Worm (Caenorhabditis elegans) whole organism, L2 larva: ENCODE measurements around the gene R09D1.14.
"Not testable (repeated sequence)": the region's sequence is repeated elsewhere in the genome, so short reads cannot be mapped to it uniquely, and the experiment has no call there.

Source experiments
- C34F6.9 ChIP-seq: fragments of 150-350 bp; optimal IDR thresholded peaks from 2 replicates; lab custom pipeline; 2014; ENCODE audit warnings: missing biosample characterization, missing genetic modification characterization
- F13H6.1 ChIP-seq: sonication (generic microtip); optimal IDR thresholded peaks from 2 replicates; lab custom pipeline; 2016; ENCODE audit warnings: missing genetic modification characterization, missing compliant biosample characterization
- R02D3.7 ChIP-seq: fragments of 150-350 bp; optimal IDR thresholded peaks from 2 replicates; lab custom pipeline; 2014; ENCODE audit warnings: missing biosample characterization, missing genetic modification characterization
- Y55F3AM.14 ChIP-seq: fragments of 200-800 bp; sonication (Bioruptor generic); optimal IDR thresholded peaks from 2 replicates; lab custom pipeline; 2018; ENCODE audit warnings: mild to moderate bottlenecking, missing genetic modification characterization, missing compliant biosample characterization
- ZK546.5 ChIP-seq: sonication (generic microtip); optimal IDR thresholded peaks from 2 replicates; lab custom pipeline; 2017; ENCODE audit warnings: missing biosample characterization, missing genetic modification characterization
- ama-1 ChIP-seq: fragments of 150-350 bp; optimal IDR thresholded peaks from 2 replicates; lab custom pipeline; 2018; ENCODE audit warnings: inconsistent platforms
- ceh-16 ChIP-seq: fragments of 150-350 bp; optimal IDR thresholded peaks from 2 replicates; lab custom pipeline; 2014; ENCODE audit warnings: missing biosample characterization, missing genetic modification characterization
- ceh-82 ChIP-seq: fragments of 150-350 bp; optimal IDR thresholded peaks from 2 replicates; lab custom pipeline; 2014; ENCODE audit warnings: missing biosample characterization, missing genetic modification characterization
- crh-2 ChIP-seq: sonication (generic microtip); optimal IDR thresholded peaks from 2 replicates; lab custom pipeline; 2017; ENCODE audit warnings: missing biosample characterization, missing genetic modification characterization
- dmd-4 ChIP-seq: sonication (generic microtip); optimal IDR thresholded peaks from 2 replicates; lab custom pipeline; 2017; ENCODE audit warnings: missing biosample characterization, missing genetic modification characterization
- elt-1 ChIP-seq: fragments of 150-350 bp; optimal IDR thresholded peaks from 2 replicates; lab custom pipeline; 2014; ENCODE audit warnings: missing biosample characterization, missing genetic modification characterization
- elt-3 ChIP-seq: sonication (generic microtip); optimal IDR thresholded peaks from 2 replicates; lab custom pipeline; 2017; ENCODE audit warnings: missing biosample characterization, missing genetic modification characterization
- fos-1 ChIP-seq: fragments of 150-350 bp; optimal IDR thresholded peaks from 2 replicates; lab custom pipeline; 2014; ENCODE audit warnings: missing biosample characterization, missing genetic modification characterization
- gmeb-1 ChIP-seq: fragments of 150-350 bp; optimal IDR thresholded peaks from 2 replicates; lab custom pipeline; 2014; ENCODE audit warnings: missing biosample characterization, missing genetic modification characterization
- lin-11 ChIP-seq: fragments of 150-350 bp; sonication (generic microtip); optimal IDR thresholded peaks from 2 replicates; lab custom pipeline; 2014; ENCODE audit warnings: missing biosample characterization, missing genetic modification characterization, inconsistent platforms, mixed read lengths
- lin-13 ChIP-seq: fragments of 150-350 bp; optimal IDR thresholded peaks from 2 replicates; lab custom pipeline; 2014; ENCODE audit warnings: missing biosample characterization, missing genetic modification reagents, missing genetic modification characterization
- lsy-2 ChIP-seq, 2 experiments: fragments of 150-350 bp in 1 of 2; sonication (generic microtip) in 1 of 2; optimal IDR thresholded peaks; 2 replicates each; lab custom pipeline; 2014 to 2017; ENCODE audit warnings: missing biosample characterization in 2 of 2, missing genetic modification characterization in 2 of 2
- mdl-1 ChIP-seq, 2 experiments: fragments of 150-350 bp in 1 of 2; sonication (generic microtip) in 1 of 2; optimal IDR thresholded peaks; 2 replicates each; lab custom pipeline; 2017; ENCODE audit warnings: missing biosample characterization in 2 of 2, missing genetic modification characterization in 2 of 2
- nhr-10 ChIP-seq: sonication (generic microtip); optimal IDR thresholded peaks from 2 replicates; lab custom pipeline; 2017; ENCODE audit warnings: missing biosample characterization, missing genetic modification characterization
- nhr-11 ChIP-seq: fragments of 150-350 bp; optimal IDR thresholded peaks from 2 replicates; lab custom pipeline; 2014; ENCODE audit warnings: missing biosample characterization, missing genetic modification characterization
- nhr-12 ChIP-seq: fragments of 150-350 bp; optimal IDR thresholded peaks from 2 replicates; lab custom pipeline; 2014; ENCODE audit warnings: missing biosample characterization, missing genetic modification characterization
- nhr-129 ChIP-seq: fragments of 150-350 bp; optimal IDR thresholded peaks from 2 replicates; lab custom pipeline; 2014; ENCODE audit warnings: missing biosample characterization, missing genetic modification characterization
- nhr-21 ChIP-seq: fragments of 150-350 bp; optimal IDR thresholded peaks from 2 replicates; lab custom pipeline; 2014; ENCODE audit warnings: missing biosample characterization, missing genetic modification characterization
- nhr-23 ChIP-seq: fragments of 150-350 bp; optimal IDR thresholded peaks from 2 replicates; lab custom pipeline; 2014; ENCODE audit warnings: missing biosample characterization, missing genetic modification reagents, missing genetic modification characterization
- nhr-237 ChIP-seq: fragments of 150-350 bp; optimal IDR thresholded peaks from 2 replicates; lab custom pipeline; 2014; ENCODE audit warnings: missing biosample characterization, missing genetic modification characterization
- nhr-25 ChIP-seq: fragments of 150-350 bp; sonication (generic microtip); optimal IDR thresholded peaks from 3 replicates; lab custom pipeline; 2014; ENCODE audit warnings: missing biosample characterization, missing genetic modification characterization
- nhr-6 ChIP-seq: fragments of 150-350 bp; optimal IDR thresholded peaks from 2 replicates; lab custom pipeline; 2014; ENCODE audit warnings: missing biosample characterization, missing genetic modification characterization
- nhr-77 ChIP-seq: fragments of 150-350 bp; optimal IDR thresholded peaks from 2 replicates; lab custom pipeline; 2014; ENCODE audit warnings: missing biosample characterization, missing genetic modification characterization
- skn-1 ChIP-seq: sonication (generic microtip); optimal IDR thresholded peaks from 2 replicates; lab custom pipeline; 2017; ENCODE audit warnings: missing biosample characterization, missing genetic modification characterization
- sma-3 ChIP-seq: sonication (generic microtip); optimal IDR thresholded peaks from 2 replicates; lab custom pipeline; 2016; ENCODE audit warnings: missing genetic modification reagents, missing genetic modification characterization, missing compliant biosample characterization
- sma-9 ChIP-seq, 2 experiments: fragments of 150-350 bp in 1 of 2; sonication (generic microtip) in 1 of 2; optimal IDR thresholded peaks; 2 replicates each; lab custom pipeline; 2014 to 2016; ENCODE audit warnings: missing genetic modification characterization in 2 of 2, mild to moderate bottlenecking in 1 of 2, missing biosample characterization in 1 of 2, missing compliant biosample characterization in 1 of 2, missing genetic modification reagents in 1 of 2, moderate library complexity in 1 of 2
- snpc-4 ChIP-seq: fragments of 150-350 bp; optimal IDR thresholded peaks from 2 replicates; lab custom pipeline; 2014; ENCODE audit warnings: missing biosample characterization, missing genetic modification characterization
- unc-39 ChIP-seq: fragments of 150-350 bp; optimal IDR thresholded peaks from 2 replicates; lab custom pipeline; 2014; ENCODE audit warnings: missing biosample characterization, missing genetic modification characterization
- unc-55 ChIP-seq: fragments of 150-350 bp; sonication (generic microtip); optimal IDR thresholded peaks from 3 replicates; lab custom pipeline; 2014; ENCODE audit warnings: missing biosample characterization, missing genetic modification reagents, missing genetic modification characterization
- unc-62 ChIP-seq: fragments of 150-350 bp; optimal IDR thresholded peaks from 2 replicates; lab custom pipeline; 2014; ENCODE audit warnings: missing biosample characterization, missing genetic modification reagents, missing genetic modification characterization
- ztf-1 ChIP-seq: fragments of 200-800 bp; sonication (Bioruptor generic); conservative IDR thresholded peaks from 2 replicates; pipeline ENCODE4 v1.3.6; 2022; ENCODE audit warnings: missing genetic modification characterization, missing compliant biosample characterization
- ztf-4 ChIP-seq: fragments of 150-350 bp; optimal IDR thresholded peaks from 2 replicates; lab custom pipeline; 2014; ENCODE audit warnings: missing biosample characterization, missing genetic modification characterization

Gene R09D1.14

DNA sequence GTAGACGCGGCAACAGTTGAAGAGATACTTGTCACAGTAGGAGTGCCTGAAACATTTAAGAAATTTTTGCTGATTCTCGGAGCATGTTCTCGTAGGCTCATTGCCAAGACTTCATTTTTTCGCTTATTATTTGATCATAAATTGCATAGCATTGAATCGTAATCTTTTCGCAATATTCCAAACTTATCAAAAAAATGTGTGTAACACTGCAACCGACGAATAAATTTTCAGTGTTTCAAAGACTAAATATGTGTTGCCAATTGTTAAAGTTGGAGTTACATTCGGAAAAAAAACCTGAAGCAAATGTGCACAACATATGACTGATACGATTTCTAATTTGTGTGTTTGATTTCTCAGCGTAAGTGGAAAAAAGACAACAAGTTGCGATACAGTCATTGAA, at the start of gene R09D1.14:
TSS of gene R09D1.14 (minus strand) at position 101 of the 400 bp plus-strand sequence.
- TF ChIP-seq C34F6.9; nhr-129 (tag; lab: Kevin White, UChicago); gmeb-1 (tag; lab: Kevin White, UChicago): not testable (repeated sequence)

DNA sequence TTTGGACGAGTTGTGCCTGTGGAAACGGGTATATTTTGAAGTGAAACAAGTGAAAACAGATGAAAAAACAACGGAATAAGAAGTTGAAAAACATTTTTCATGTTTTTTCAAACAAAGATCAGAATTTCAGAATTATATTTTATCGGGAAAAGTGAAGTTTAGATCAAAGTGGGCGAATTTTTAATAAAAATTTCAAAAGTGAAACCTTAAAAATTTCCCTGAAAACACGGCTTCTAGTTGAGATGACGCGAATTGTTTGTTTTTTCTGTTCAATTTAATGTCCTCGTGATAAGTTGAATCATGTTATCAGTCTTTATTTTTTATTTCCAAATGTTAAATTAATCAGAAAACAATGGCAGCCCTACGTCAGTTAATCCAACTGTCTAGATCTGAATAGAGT, 47.8 kb upstream of the R09D1.14 start, which contains the start of gene gcy-3:
TSS of gene gcy-3 (minus strand) at position 101 of the 400 bp plus-strand sequence.
- TF ChIP-seq nhr-23 (tag; lab: Kevin White, UChicago) (no peak), dmd-4 (tag; lab: Kevin White, UChicago) (no peak), ztf-1 (GFP tag; lab: Robert Waterston, UW) (no peak), nhr-25 (tag; lab: Kevin White, UChicago) (no peak), nhr-10 (tag; lab: Kevin White, UChicago) (no peak), F13H6.1 (tag; lab: Kevin White, UChicago) (no peak), nhr-6 (tag; lab: Kevin White, UChicago) (no peak), lsy-2 (tag; optimal IDR thresholded peaks at IDR 0.05; lab: Kevin White, UChicago) (no peak), ama-1 (lab: Kevin White, UChicago) (no peak), ZK546.5 (tag; lab: Kevin White, UChicago) (no peak)

- TF ChIP-seq crh-2 (tag; lab: Kevin White, UChicago) = peak; percentile 63
- TF ChIP-seq nhr-11 (tag; lab: Kevin White, UChicago) = no peak
- no peak for TF ChIP-seq unc-62 (GFP tag; lab: Kevin White, UChicago)
- peak; percentile 46 for TF ChIP-seq gmeb-1 (tag; lab: Kevin White, UChicago)
- no peak for TF ChIP-seq unc-39 (tag; lab: Kevin White, UChicago)
- no peak for TF ChIP-seq fos-1 (tag; lab: Kevin White, UChicago)
- TF ChIP-seq ceh-82 = no peak
- TF ChIP-seq sma-9 (GFP tag; optimal IDR thresholded peaks at IDR 0.05; lab: Kevin White, UChicago) = peak; percentile 78
- TF ChIP-seq sma-9 (tag; optimal IDR thresholded peaks at IDR 0.05; lab: Kevin White, UChicago) = no peak
- TF ChIP-seq ceh-16 = no peak
- TF ChIP-seq lin-11 (tag; lab: Kevin White, UChicago) = no peak
- no peak for TF ChIP-seq nhr-25 (tag; lab: Kevin White, UChicago)
- no peak for TF ChIP-seq ztf-4
- TF ChIP-seq sma-3 = peak; percentile 8
- TF ChIP-seq unc-55 (GFP tag; lab: Kevin White, UChicago) = no peak
- no peak for TF ChIP-seq nhr-237 (tag; lab: Kevin White, UChicago)
- no peak for TF ChIP-seq nhr-10 (tag; lab: Kevin White, UChicago)
- TF ChIP-seq ama-1 (lab: Kevin White, UChicago) = no peak
- TF ChIP-seq skn-1 = no peak
- TF ChIP-seq elt-3 = no peak
- TF ChIP-seq Y55F3AM.14 (GFP tag; lab: Kevin White, UChicago) = no peak
- TF ChIP-seq F13H6.1 (tag; lab: Kevin White, UChicago) = peak; percentile 72
- no peak for TF ChIP-seq lin-13
- TF ChIP-seq mdl-1 (tag; optimal IDR thresholded peaks at IDR 0.05; lab: Kevin White, UChicago) = no peak
- TF ChIP-seq nhr-12 (tag; lab: Kevin White, UChicago) = no peak
Observed at ce11 chrII:9501955-9502354, 42.6 kb upstream of the R09D1.14 start.

DNA sequence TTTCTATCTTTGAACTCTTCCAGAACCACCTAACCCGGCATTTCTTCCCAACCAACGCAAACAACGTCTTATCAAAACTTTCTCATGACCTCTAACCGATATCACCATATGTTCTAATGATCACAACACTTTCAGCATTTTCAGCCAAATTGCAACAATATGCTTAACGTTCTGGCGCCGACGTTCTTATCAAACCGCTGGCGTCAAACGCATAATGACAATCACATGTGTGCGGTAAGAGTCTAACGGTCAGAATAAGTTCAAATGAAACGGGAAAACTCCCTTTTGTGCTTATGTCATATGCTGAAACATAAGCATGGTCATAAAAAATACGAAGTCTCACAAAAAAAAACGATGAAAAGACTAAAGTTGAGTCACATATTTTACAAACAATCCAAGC, 41.6 kb upstream of the R09D1.14 start:
- TF ChIP-seq R02D3.7 (tag; lab: Kevin White, UChicago) (no peak), nhr-77 (tag; lab: Kevin White, UChicago) (no peak), nhr-129 (tag; lab: Kevin White, UChicago) (peak; percentile 7), crh-2 (tag; lab: Kevin White, UChicago) (peak; percentile 66), gmeb-1 (tag; lab: Kevin White, UChicago) (peak; percentile 46), nhr-21 (tag; lab: Kevin White, UChicago) (no peak), F13H6.1 (tag; lab: Kevin White, UChicago) (peak; percentile 78), mdl-1 (tag; optimal IDR thresholded peaks at IDR 0.05; lab: Kevin White, UChicago) (peak in 1 of 2 experiments; percentile 63), elt-1 (tag; lab: Kevin White, UChicago) (no peak), ZK546.5 (tag; lab: Kevin White, UChicago) (no peak), fos-1 (tag; lab: Kevin White, UChicago) (peak; percentile 78), snpc-4 (tag; lab: Kevin White, UChicago) (no peak), sma-3 (peak; percentile 49), sma-9 (GFP tag; optimal IDR thresholded peaks at IDR 0.05; lab: Kevin White, UChicago) (peak; percentile 92), sma-9 (tag; optimal IDR thresholded peaks at IDR 0.05; lab: Kevin White, UChicago) (no peak)
